Fruit fly (Drosophila melanogaster): Measurements from ENCODE around the gene CG13606.

CG13606 gene

DNA sequence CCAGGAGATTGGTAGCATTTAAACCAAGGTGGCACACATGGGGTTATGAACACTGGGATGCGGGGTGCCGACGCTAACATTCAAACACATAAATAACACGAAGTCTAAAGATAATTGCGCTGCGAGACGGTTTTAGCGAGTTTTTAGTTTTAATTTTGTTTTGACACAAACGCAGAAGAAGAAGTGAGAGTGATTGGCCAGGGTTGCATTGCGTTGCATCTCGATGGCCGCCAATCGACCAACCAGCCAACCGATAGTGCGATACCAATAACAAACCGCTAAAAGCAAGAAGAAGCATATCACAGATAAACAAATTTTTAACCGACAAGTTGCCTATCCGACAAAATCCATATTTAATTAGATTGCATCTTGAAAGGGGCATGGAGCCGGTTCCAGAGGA, 54.3 kb downstream of the CG13606 start, which contains the start of the genes Spps and CG13609 (continued):
- TF ChIP-seq Gsc (GFP tag; IDR thresholded peaks at IDR 0.05) = no peak
- no peak for TF ChIP-seq CG12942 (GFP tag; optimal IDR thresholded peaks at IDR 0.05)
- TF ChIP-seq btn (GFP tag; optimal IDR thresholded peaks at IDR 0.05) = no peak
- peak; percentile 42; the same call in 1 of the 2 replicates for TF ChIP-seq slbo (GFP tag; IDR thresholded peaks at IDR 0.05)
- TF ChIP-seq gcm (GFP tag; optimal IDR thresholded peaks at IDR 0.05) = no peak
- TF ChIP-seq CG12236 (GFP tag; optimal IDR thresholded peaks at IDR 0.05) = no peak
- TF ChIP-seq CG34224 (GFP tag; IDR thresholded peaks at IDR 0.05; ENCODE audit: partially characterized antibody) = peak; percentile 99
- peak; percentile 91 for TF ChIP-seq Sry-δ (GFP tag; optimal IDR thresholded peaks at IDR 0.05)
- no peak for TF ChIP-seq slp2 (GFP tag; optimal IDR thresholded peaks at IDR 0.05)
- peak; percentile 3 for TF ChIP-seq Mes4 (GFP tag; optimal IDR thresholded peaks at IDR 0.05)
- TF ChIP-seq tup (GFP tag; optimal IDR thresholded peaks at IDR 0.05) = no peak
- TF ChIP-seq CG10431 (GFP tag; optimal IDR thresholded peaks at IDR 0.05) = peak; percentile 46
- no peak for TF ChIP-seq CG11723 (GFP tag; optimal IDR thresholded peaks at IDR 0.05)
- TF ChIP-seq CG1529 (GFP tag; optimal IDR thresholded peaks at IDR 0.05) = no peak
- TF ChIP-seq CG15696 (tag; optimal IDR thresholded peaks at IDR 0.05) = no peak
- peak; percentile 26 for TF ChIP-seq ftz-f1 (GFP tag; optimal IDR thresholded peaks at IDR 0.05)
- peak; percentile 88 for TF ChIP-seq trem (tag; optimal IDR thresholded peaks at IDR 0.05)
- TF ChIP-seq CG1233 (GFP tag; optimal IDR thresholded peaks at IDR 0.05) = no peak
- TF ChIP-seq trh (GFP tag; optimal IDR thresholded peaks at IDR 0.05) = no peak
- peak; percentile 44 for TF ChIP-seq vvl (GFP tag; IDR thresholded peaks at IDR 0.05)
- peak; percentile 59 for TF ChIP-seq B-H2 (GFP tag; optimal IDR thresholded peaks at IDR 0.05)
- no peak for TF ChIP-seq wdn (GFP tag; IDR thresholded peaks at IDR 0.05)
- no peak for TF ChIP-seq chm (GFP tag; IDR thresholded peaks at IDR 0.05)
- peak; percentile 7 for TF ChIP-seq Side (GFP tag; optimal IDR thresholded peaks at IDR 0.05)
- peak; percentile 0 for TF ChIP-seq Sry-β (GFP tag; optimal IDR thresholded peaks at IDR 0.05)
- TF ChIP-seq hkb (optimal IDR thresholded peaks at IDR 0.05) = no peak
- peak; percentile 19; the same call in 1 of the 2 replicates for TF ChIP-seq hkb (GFP tag; IDR thresholded peaks at IDR 0.05)
- TF ChIP-seq Hr78 (GFP tag; optimal IDR thresholded peaks at IDR 0.05) = no peak
- peak; percentile 80 for TF ChIP-seq pzg (GFP tag; optimal IDR thresholded peaks at IDR 0.05)
- peak; percentile 92 for TF ChIP-seq sna (GFP tag; IDR thresholded peaks at IDR 0.05; ENCODE audit: partially characterized antibody)
- TF ChIP-seq HLHmδ (GFP tag; optimal IDR thresholded peaks at IDR 0.05) = peak; percentile 2
- peak; percentile 95 for TF ChIP-seq MBD-R2 (GFP tag; IDR thresholded peaks at IDR 0.05)
- TF ChIP-seq zfh2 (GFP tag; optimal IDR thresholded peaks at IDR 0.05) = peak; percentile 19
- 0 out of 2 replicates have a peak, but pooled peaks have one; percentile 13 for TF ChIP-seq CG17328 (GFP tag; IDR thresholded peaks at IDR 0.05)
- TF ChIP-seq gro (GFP tag; optimal IDR thresholded peaks at IDR 0.05) = peak; percentile 44
- no peak for TF ChIP-seq CG3065 (GFP tag; optimal IDR thresholded peaks at IDR 0.05)
- TF ChIP-seq Max (GFP tag; optimal IDR thresholded peaks at IDR 0.05) = no peak
- TF ChIP-seq Ets65A (GFP tag) = peak; percentile 78
- peak; percentile 87 for TF ChIP-seq Med (GFP tag)
- peak; percentile 34 for TF ChIP-seq mam (GFP tag; optimal IDR thresholded peaks at IDR 0.05)
- TF ChIP-seq Pdp1 (GFP tag; optimal IDR thresholded peaks at IDR 0.05) = peak in 1 of 2 experiments; percentile 12
- no peak for TF ChIP-seq stc (GFP tag; IDR thresholded peaks at IDR 0.05)
- TF ChIP-seq CG8765 (GFP tag; IDR thresholded peaks at IDR 0.05) = no peak
- TF ChIP-seq pan (optimal IDR thresholded peaks at IDR 0.05) = no peak
- peak in 1 of 2 experiments; percentile 4 for TF ChIP-seq pan (GFP tag; optimal IDR thresholded peaks at IDR 0.05 in 1 of 2, IDR thresholded peaks at IDR 0.05 in 1 of 2)
- TF ChIP-seq CG16815 (GFP tag; optimal IDR thresholded peaks at IDR 0.05) = no peak
- TF ChIP-seq danr (GFP tag; IDR thresholded peaks at IDR 0.05) = no peak
- no peak for TF ChIP-seq otp (GFP tag; IDR thresholded peaks at IDR 0.05)
- peak; percentile 24 for TF ChIP-seq CoRest (tag; optimal IDR thresholded peaks at IDR 0.05)
- no peak for TF ChIP-seq D19B (GFP tag; optimal IDR thresholded peaks at IDR 0.05)
- TF ChIP-seq pita (GFP tag; optimal IDR thresholded peaks at IDR 0.05) = no peak
- peak; percentile 65 for TF ChIP-seq phol (tag; optimal IDR thresholded peaks at IDR 0.05)

Measured in whole organism, embryonic.